Worm (Caenorhabditis elegans): ENCODE measurements around the gene T23B12.5.

T23B12.5 gene

DNA sequence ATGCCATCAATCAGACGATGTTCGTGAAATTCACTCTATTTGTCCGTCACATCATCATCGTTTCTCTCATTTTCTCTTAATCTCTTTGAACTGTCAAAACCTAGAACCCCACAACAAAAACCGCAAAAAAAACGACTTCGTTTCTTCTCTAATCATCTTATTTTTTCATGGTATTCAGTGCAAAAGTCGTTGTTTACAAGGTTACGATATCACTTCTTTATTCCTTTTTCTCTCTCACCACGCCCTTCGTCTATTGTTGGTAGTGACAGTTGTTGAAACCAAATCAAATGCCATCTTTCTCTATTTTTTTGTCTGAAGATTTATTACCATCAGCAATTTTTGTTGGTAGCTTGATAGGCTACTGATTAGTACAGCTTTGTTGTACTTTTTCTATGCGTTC, 1.4 kb upstream of the T23B12.5 start:
- no peak for TF ChIP-seq egl-5 (tag; optimal IDR thresholded peaks at IDR 0.05)
- TF ChIP-seq ztf-11 (tag; optimal IDR thresholded peaks at IDR 0.05), result no peak
- no peak for TF ChIP-seq lin-15B (tag; optimal IDR thresholded peaks at IDR 0.05)
- TF ChIP-seq ZK546.5 (tag; optimal IDR thresholded peaks at IDR 0.05), result no peak
- no peak for TF ChIP-seq mdl-1 (tag; optimal IDR thresholded peaks at IDR 0.05)
- no peak for TF ChIP-seq nhr-11 (tag; optimal IDR thresholded peaks at IDR 0.05)
- no peak for TF ChIP-seq nfya-1 (tag; optimal IDR thresholded peaks at IDR 0.05; ENCODE audit: insufficient read depth)
- TF ChIP-seq nhr-12 (tag; optimal IDR thresholded peaks at IDR 0.05), result no peak
- peak; percentile 48 for TF ChIP-seq nhr-25 (tag; optimal IDR thresholded peaks at IDR 0.05)
- TF ChIP-seq ceh-9 (tag; optimal IDR thresholded peaks at IDR 0.05), result no peak
- TF ChIP-seq nhr-23 (tag; optimal IDR thresholded peaks at IDR 0.05), result peak; percentile 7
- TF ChIP-seq daf-12 (tag; optimal IDR thresholded peaks at IDR 0.05), result no peak
- no peak for TF ChIP-seq fkh-10 (GFP tag; optimal IDR thresholded peaks at IDR 0.05)
- TF ChIP-seq sea-2 (GFP tag; optimal IDR thresholded peaks at IDR 0.05), result no peak
- TF ChIP-seq lin-39 (tag; optimal IDR thresholded peaks at IDR 0.05), result no peak

DNA sequence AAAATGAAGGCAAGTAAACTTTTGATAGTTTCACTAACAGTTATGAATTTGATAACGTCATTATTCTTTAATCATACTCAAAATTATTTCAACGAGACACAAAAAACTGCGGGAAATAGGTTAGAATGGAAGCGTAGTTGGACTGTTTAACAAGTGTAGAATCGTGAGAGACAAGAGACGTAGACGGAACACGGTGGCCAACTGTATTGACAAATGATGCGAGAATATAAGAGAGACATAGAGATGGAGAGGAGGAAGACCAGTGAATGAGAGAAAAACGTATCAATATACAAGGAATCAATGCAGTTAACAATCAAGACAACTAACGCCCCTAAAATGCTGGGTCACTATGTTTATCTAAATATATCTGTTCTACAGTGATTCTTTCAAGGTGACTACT, 2.2 kb downstream of the T23B12.5 start:
- TF ChIP-seq fkh-2 (tag; optimal IDR thresholded peaks at IDR 0.05) (no peak), nhr-23 (tag; optimal IDR thresholded peaks at IDR 0.05) (peak; percentile 71), unc-39 (tag; optimal IDR thresholded peaks at IDR 0.05) (no peak), R02D3.7 (tag; optimal IDR thresholded peaks at IDR 0.05) (no peak), pha-4 (tag; optimal IDR thresholded peaks at IDR 0.05) (peak; percentile 97), elt-2 (tag; optimal IDR thresholded peaks at IDR 0.05) (peak; percentile 62), eor-1 (tag; optimal IDR thresholded peaks at IDR 0.05) (no peak), pqm-1 (tag; optimal IDR thresholded peaks at IDR 0.05) (peak; percentile 60), ztf-11 (tag; optimal IDR thresholded peaks at IDR 0.05) (no peak), lin-15B (tag; optimal IDR thresholded peaks at IDR 0.05) (no peak), nhr-237 (tag; optimal IDR thresholded peaks at IDR 0.05) (no peak), sea-2 (GFP tag; optimal IDR thresholded peaks at IDR 0.05) (no peak), zag-1 (tag; optimal IDR thresholded peaks at IDR 0.05) (no peak), ceh-16 (tag; optimal IDR thresholded peaks at IDR 0.05) (no peak), lsy-12 (tag; optimal IDR thresholded peaks at IDR 0.05) (no peak), nhr-43 (tag; optimal IDR thresholded peaks at IDR 0.05; ENCODE audit: poor library complexity, severe bottlenecking) (peak; percentile 19), egl-27 (tag; optimal IDR thresholded peaks at IDR 0.05) (peak; percentile 62), nhr-25 (tag; optimal IDR thresholded peaks at IDR 0.05) (peak; percentile 52), egl-5 (tag; optimal IDR thresholded peaks at IDR 0.05) (no peak), nfya-1 (tag; optimal IDR thresholded peaks at IDR 0.05; ENCODE audit: insufficient read depth) (peak; percentile 18), nhr-76 (tag; optimal IDR thresholded peaks at IDR 0.05) (no peak), nhr-67 (tag; optimal IDR thresholded peaks at IDR 0.05) (no peak), fkh-10 (GFP tag; optimal IDR thresholded peaks at IDR 0.05) (no peak), ceh-28 (tag; optimal IDR thresholded peaks at IDR 0.05) (peak; percentile 70), elt-1 (tag; optimal IDR thresholded peaks at IDR 0.05) (no peak), nhr-28 (tag; optimal IDR thresholded peaks at IDR 0.05) (no peak), snpc-4 (tag; optimal IDR thresholded peaks at IDR 0.05) (peak; percentile 24), fos-1 (tag; optimal IDR thresholded peaks at IDR 0.05) (no peak)

DNA sequence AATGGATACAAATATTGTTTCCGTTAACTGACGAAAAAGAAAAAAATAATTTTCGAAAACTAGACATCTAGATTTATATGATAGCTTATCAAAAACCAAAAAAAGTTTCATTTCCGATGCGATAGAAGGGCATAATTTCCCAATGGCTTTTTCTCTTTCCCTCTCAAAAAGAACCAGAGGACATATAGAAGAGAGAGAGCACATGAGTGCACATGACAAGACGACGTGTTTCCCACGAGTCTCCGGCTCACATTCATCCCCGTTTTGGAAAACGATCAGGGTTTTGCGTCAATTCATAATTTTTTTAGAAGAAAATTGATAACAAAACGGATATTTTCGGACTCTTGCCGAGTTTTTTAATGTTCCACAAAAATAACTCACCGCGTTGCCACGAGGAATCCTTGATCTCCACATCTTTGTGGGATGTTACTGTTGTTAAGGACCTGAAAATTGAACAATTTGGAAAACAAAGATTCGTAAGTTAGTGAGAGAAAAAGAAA, 3.4 kb downstream of the T23B12.5 start, which contains the start of gene lmd-3:
TSS of gene lmd-3 (minus strand) at position 450 of the 500 bp plus-strand sequence.
- TF ChIP-seq elt-2 (tag; optimal IDR thresholded peaks at IDR 0.05) (no peak), nhr-11 (tag; optimal IDR thresholded peaks at IDR 0.05) (no peak), aly-2 (tag; optimal IDR thresholded peaks at IDR 0.05) (no peak), fkh-10 (GFP tag; optimal IDR thresholded peaks at IDR 0.05) (no peak), nhr-12 (tag; optimal IDR thresholded peaks at IDR 0.05) (no peak), ama-1 (optimal IDR thresholded peaks at IDR 0.05) (no peak), lin-15B (tag; optimal IDR thresholded peaks at IDR 0.05) (no peak), daf-12 (tag; optimal IDR thresholded peaks at IDR 0.05) (no peak), egl-5 (tag; optimal IDR thresholded peaks at IDR 0.05) (no peak), nhr-67 (tag; optimal IDR thresholded peaks at IDR 0.05) (no peak), zag-1 (tag; optimal IDR thresholded peaks at IDR 0.05) (no peak), nfya-1 (tag; optimal IDR thresholded peaks at IDR 0.05; ENCODE audit: insufficient read depth) (no peak), elt-3 (tag; optimal IDR thresholded peaks at IDR 0.05) (no peak), ceh-28 (tag; optimal IDR thresholded peaks at IDR 0.05) (no peak), mdl-1 (tag; optimal IDR thresholded peaks at IDR 0.05) (no peak)
